In genomic region chrV:7733240-7733765, ce11 we compare ENCODE assay signal across 2 worm cellular contexts.
A peak's percentile ranks its signal among the peaks of the same experiment; 100 is the strongest.
TF ChIP-seq lines count a peak whose summit lies in the region.

No protein-coding gene starts in this region.

TF ChIP-seq in whole organism, L4 larva, 104 proteins besides CTCF, POLR2A, EP300 and RAD21 (continued from another document):
- TF ChIP-seq nhr-111 (GFP tag; optimal IDR thresholded peaks at IDR 0.05; lab: Kevin White, UChicago) (no peak), F49E8.2 (tag; optimal IDR thresholded peaks at IDR 0.05; lab: Kevin White, UChicago; ENCODE audit: borderline replicate concordance) (no peak), nhr-6 (tag; optimal IDR thresholded peaks at IDR 0.05; lab: Kevin White, UChicago) (no peak), T20F7.1 (GFP tag; optimal IDR thresholded peaks at IDR 0.05; lab: Kevin White, UChicago) (no peak), hlh-11 (tag; optimal IDR thresholded peaks at IDR 0.05; lab: Kevin White, UChicago) (no peak), ceh-62 (tag; optimal IDR thresholded peaks at IDR 0.05; lab: Kevin White, UChicago) (no peak), lin-1 (GFP tag; IDR thresholded peaks at IDR 0.05; lab: Robert Waterston, UW) (no peak), F37D6.2 (tag; optimal IDR thresholded peaks at IDR 0.05; lab: Kevin White, UChicago) (no peak), unc-39 (tag; optimal IDR thresholded peaks at IDR 0.05; lab: Kevin White, UChicago) (no peak), mes-2 (tag; optimal IDR thresholded peaks at IDR 0.05; lab: Kevin White, UChicago; ENCODE audit: poor library complexity, severe bottlenecking) (no peak), nhr-237 (tag; optimal IDR thresholded peaks at IDR 0.05; lab: Kevin White, UChicago) (no peak), tra-1 (GFP tag; IDR thresholded peaks at IDR 0.05; lab: Robert Waterston, UW) (no peak), cey-2 (tag; optimal IDR thresholded peaks at IDR 0.05; lab: Kevin White, UChicago; ENCODE audit: borderline replicate concordance, insufficient read depth) (no peak), madf-9 (GFP tag; conservative IDR thresholded peaks at IDR 0.05; lab: Robert Waterston, UW) (no peak), zag-1 (tag; optimal IDR thresholded peaks at IDR 0.05; lab: Kevin White, UChicago) (no peak), php-3 (GFP tag; IDR thresholded peaks at IDR 0.05; lab: Robert Waterston, UW) (no peak), nhr-77 (tag; optimal IDR thresholded peaks at IDR 0.05; lab: Kevin White, UChicago) (no peak)

TF ChIP-seq in whole organism, young adult, 124 proteins besides CTCF, POLR2A, EP300 and RAD21 (continued from another document):
- TF ChIP-seq ztf-3 (GFP tag; optimal IDR thresholded peaks at IDR 0.05; lab: Kevin White, UChicago): no peak
- no peak for TF ChIP-seq tlf-1 (GFP tag; optimal IDR thresholded peaks at IDR 0.05; lab: Kevin White, UChicago)
- TF ChIP-seq bed-2 (GFP tag; IDR thresholded peaks at IDR 0.05; lab: Robert Waterston, UW): no peak
- no peak for TF ChIP-seq tbx-9 (tag; optimal IDR thresholded peaks at IDR 0.05; lab: Kevin White, UChicago; ENCODE audit: borderline replicate concordance)
- TF ChIP-seq hsf-1 (GFP tag; IDR thresholded peaks at IDR 0.05; lab: Robert Waterston, UW): peak; percentile 67; the same call in 1 of the 2 replicates
- TF ChIP-seq mxl-1 (tag; optimal IDR thresholded peaks at IDR 0.05; lab: Kevin White, UChicago): peak; percentile 26
- no peak for TF ChIP-seq efl-1 (GFP tag; optimal IDR thresholded peaks at IDR 0.05; lab: Kevin White, UChicago)
- no peak for TF ChIP-seq ZK185.1 (tag; optimal IDR thresholded peaks at IDR 0.05; lab: Kevin White, UChicago; ENCODE audit: poor library complexity, severe bottlenecking)
- TF ChIP-seq egl-44 (GFP tag; IDR thresholded peaks at IDR 0.05; lab: Robert Waterston, UW): no peak
- no peak for TF ChIP-seq atf-7 (tag; optimal IDR thresholded peaks at IDR 0.05; lab: Kevin White, UChicago)
- TF ChIP-seq ceh-91 (GFP tag; IDR thresholded peaks at IDR 0.05; lab: Robert Waterston, UW): no peak
- TF ChIP-seq Y53G8AR.9 (GFP tag; conservative IDR thresholded peaks at IDR 0.05; lab: Robert Waterston, UW): no peak
- no peak for TF ChIP-seq sdz-38 (tag; optimal IDR thresholded peaks at IDR 0.05; lab: Kevin White, UChicago)
- peak; percentile 38 for TF ChIP-seq hrde-1 (tag; optimal IDR thresholded peaks at IDR 0.05; lab: Kevin White, UChicago; ENCODE audit: borderline replicate concordance)
- peak; percentile 26 for TF ChIP-seq lin-54 (GFP tag; optimal IDR thresholded peaks at IDR 0.05; lab: Kevin White, UChicago)
- TF ChIP-seq athp-1 (tag; optimal IDR thresholded peaks at IDR 0.05; lab: Kevin White, UChicago): peak; percentile 49
- TF ChIP-seq T26A5.8 (tag; optimal IDR thresholded peaks at IDR 0.05; lab: Kevin White, UChicago): no peak
- TF ChIP-seq madf-8 (GFP tag; conservative IDR thresholded peaks at IDR 0.05; lab: Robert Waterston, UW): no peak; the same call in 1 of the 2 replicates
- TF ChIP-seq let-526 (GFP tag; IDR thresholded peaks at IDR 0.05; lab: Robert Waterston, UW): no peak
- no peak for TF ChIP-seq nfya-1 (tag; optimal IDR thresholded peaks at IDR 0.05; lab: Kevin White, UChicago; ENCODE audit: borderline replicate concordance, insufficient read depth)
- no peak for TF ChIP-seq nhr-90 (tag; optimal IDR thresholded peaks at IDR 0.05; lab: Kevin White, UChicago)
- no peak for TF ChIP-seq Y79H2A.3 (GFP tag; conservative IDR thresholded peaks at IDR 0.05; lab: Robert Waterston, UW)
- no peak for TF ChIP-seq F10E7.11 (tag; optimal IDR thresholded peaks at IDR 0.05; lab: Kevin White, UChicago)
- no peak for TF ChIP-seq gei-17 (GFP tag; optimal IDR thresholded peaks at IDR 0.05; lab: Kevin White, UChicago)
- TF ChIP-seq ztf-26 (tag; optimal IDR thresholded peaks at IDR 0.05; lab: Kevin White, UChicago): no peak
- 0 out of 2 replicates have a peak, but pooled peaks have one; percentile 12 for TF ChIP-seq mcd-1 (GFP tag; IDR thresholded peaks at IDR 0.05; lab: Robert Waterston, UW)
- peak; percentile 60; the same call in 1 of the 2 replicates for TF ChIP-seq ekl-4 (GFP tag; IDR thresholded peaks at IDR 0.05; lab: Robert Waterston, UW)
- TF ChIP-seq hmg-1.2 (GFP tag; IDR thresholded peaks at IDR 0.05; lab: Robert Waterston, UW): no peak
- TF ChIP-seq nfyb-1 (GFP tag; IDR thresholded peaks at IDR 0.05; lab: Robert Waterston, UW): peak; percentile 58
- no peak for TF ChIP-seq cebp-1 (GFP tag; IDR thresholded peaks at IDR 0.05; lab: Robert Waterston, UW)
- no peak for TF ChIP-seq cebp-1 (tag; optimal IDR thresholded peaks at IDR 0.05; lab: Kevin White, UChicago)
- no peak for TF ChIP-seq T07F8.4 (tag; optimal IDR thresholded peaks at IDR 0.05; lab: Kevin White, UChicago)
